Worm (Caenorhabditis elegans): ENCODE measurements around the gene C09B9.7.

C09B9.7 gene

DNA sequence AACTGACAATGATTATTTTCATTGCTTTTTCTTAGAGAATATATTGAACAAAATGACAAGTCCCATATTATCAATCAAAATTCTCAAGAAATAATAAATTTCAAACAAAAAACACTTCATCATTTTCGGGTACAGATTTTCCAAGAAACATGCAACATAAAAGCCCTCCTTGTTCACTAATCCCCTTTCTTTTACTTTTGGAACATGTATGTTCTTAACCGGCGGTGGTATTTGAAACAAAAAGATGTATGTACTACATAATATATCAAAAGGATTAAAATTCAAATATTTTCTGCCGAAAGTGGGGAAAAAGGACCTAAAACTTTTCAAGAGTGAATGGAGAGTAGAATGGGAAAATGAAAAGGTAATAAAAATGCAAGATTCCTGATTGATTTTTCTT lies 6.6 kb downstream of the C09B9.7 start:
- TF ChIP-seq unc-39 (tag; optimal IDR thresholded peaks at IDR 0.05) (no peak), aha-1 (tag) (peak; percentile 35), madf-5 (GFP tag; IDR thresholded peaks at IDR 0.05) (no peak), madf-9 (GFP tag; conservative IDR thresholded peaks at IDR 0.05) (no peak), jun-1 (tag; optimal IDR thresholded peaks at IDR 0.05) (no peak), hlh-30 (tag; optimal IDR thresholded peaks at IDR 0.05; ENCODE audit: insufficient read depth) (no peak), nhr-77 (tag; optimal IDR thresholded peaks at IDR 0.05) (no peak), Y75B8A.6 (GFP tag; IDR thresholded peaks at IDR 0.05) (no peak)

DNA sequence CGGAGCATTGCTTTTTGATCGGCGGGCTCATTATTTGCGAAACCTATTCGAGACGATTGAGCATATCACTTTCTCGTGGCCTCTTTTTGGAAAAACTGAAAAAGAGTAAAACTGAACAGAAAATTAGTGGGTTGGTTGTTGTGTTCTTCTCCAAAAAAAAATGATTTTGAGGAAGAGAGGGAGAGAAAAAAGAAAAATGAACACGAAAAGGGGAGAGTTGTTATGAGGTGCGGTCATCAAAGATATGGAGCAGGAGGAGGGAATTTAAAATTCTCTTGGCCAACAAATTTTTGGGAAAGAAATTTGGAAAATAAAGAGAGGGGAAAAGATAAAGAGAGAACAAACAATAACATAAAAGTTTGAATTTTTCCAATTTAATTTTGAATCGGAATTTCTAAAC lies 15.5 kb downstream of the C09B9.7 start, which contains the start of gene hot-9:
hot-9 (minus strand) TSS at position 101 of the 400 bp plus-strand sequence.
- no peak for TF ChIP-seq sdz-12 (GFP tag; optimal IDR thresholded peaks at IDR 0.05)
- no peak for TF ChIP-seq lsy-2 (tag; optimal IDR thresholded peaks at IDR 0.05)
- TF ChIP-seq zfp-3 (GFP tag; conservative IDR thresholded peaks at IDR 0.05), result no peak
- no peak for TF ChIP-seq vab-7 (GFP tag; IDR thresholded peaks at IDR 0.05)
- no peak for TF ChIP-seq F37D6.2 (tag; optimal IDR thresholded peaks at IDR 0.05)
- TF ChIP-seq mxl-2 (GFP tag; conservative IDR thresholded peaks at IDR 0.05), result no peak
- no peak for TF ChIP-seq nhr-25 (tag; optimal IDR thresholded peaks at IDR 0.05; ENCODE audit: borderline replicate concordance, insufficient read depth)
- no peak for TF ChIP-seq lin-29 (GFP tag; IDR thresholded peaks at IDR 0.05)
- TF ChIP-seq zip-11 (GFP tag; IDR thresholded peaks at IDR 0.05), result no peak
- TF ChIP-seq ZK546.5 (tag; optimal IDR thresholded peaks at IDR 0.05), result no peak
- no peak for TF ChIP-seq dmd-9 (GFP tag; IDR thresholded peaks at IDR 0.05)
- TF ChIP-seq pha-4 (GFP tag; IDR thresholded peaks at IDR 0.05), result no peak
- no peak for TF ChIP-seq pha-4 (tag; optimal IDR thresholded peaks at IDR 0.05)

DNA sequence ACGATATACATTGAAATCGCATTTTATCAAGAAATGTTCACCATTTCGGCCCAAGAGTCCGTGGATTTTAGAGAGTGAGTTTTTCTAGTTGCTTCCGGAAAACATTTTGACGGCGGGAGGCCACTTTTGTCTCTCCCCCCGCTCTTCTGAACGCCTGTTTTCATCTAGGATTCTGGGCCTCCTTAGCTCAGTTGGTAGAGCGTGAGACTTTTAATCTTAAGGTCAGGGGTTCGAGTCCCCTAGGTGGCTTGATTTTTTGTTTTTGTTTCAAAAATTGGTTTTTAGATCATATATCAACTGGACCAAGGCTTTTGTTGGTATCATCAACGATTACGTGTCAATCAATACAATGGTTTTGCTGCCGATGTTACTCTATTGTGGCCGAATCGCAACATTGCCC lies 22.1 kb downstream of the C09B9.7 start:
- TF ChIP-seq rbr-2 (tag; optimal IDR thresholded peaks at IDR 0.05) (peak; percentile 16), madf-5 (GFP tag; IDR thresholded peaks at IDR 0.05) (peak; percentile 52 to 87; a peak in 1 of 4 replicates), ceh-20 (GFP tag; IDR thresholded peaks at IDR 0.05) (peak; percentile 71), ctbp-1 (GFP tag; IDR thresholded peaks at IDR 0.05) (peak; percentile 80), dmd-8 (GFP tag; IDR thresholded peaks at IDR 0.05) (peak; percentile 92), madf-9 (GFP tag; conservative IDR thresholded peaks at IDR 0.05) (peak; percentile 59; the same call in 1 of the 2 replicates), unc-62 (GFP tag; optimal IDR thresholded peaks at IDR 0.05 in 1 of 2) (no peak), unc-62 (tag; optimal IDR thresholded peaks at IDR 0.05) (no peak), ceh-62 (tag; optimal IDR thresholded peaks at IDR 0.05) (no peak), Y75B8A.6 (GFP tag; IDR thresholded peaks at IDR 0.05) (no peak), nhr-111 (GFP tag; optimal IDR thresholded peaks at IDR 0.05) (peak; percentile 30), snpc-1.2 (GFP tag; IDR thresholded peaks at IDR 0.05) (peak; percentile 99), gei-8 (GFP tag; optimal IDR thresholded peaks at IDR 0.05) (peak; percentile 11), Y105C5A.15 (GFP tag; IDR thresholded peaks at IDR 0.05) (peak; percentile 58; the same call in 1 of the 2 replicates), T26A8.4 (GFP tag; IDR thresholded peaks at IDR 0.05) (peak; percentile 65), F26F4.8 (GFP tag; conservative IDR thresholded peaks at IDR 0.05) (peak; percentile 84), daf-16 (GFP tag; optimal IDR thresholded peaks at IDR 0.05) (peak; percentile 9 to 60), daf-16 (tag; optimal IDR thresholded peaks at IDR 0.05) (no peak), sdz-12 (GFP tag; optimal IDR thresholded peaks at IDR 0.05) (peak; percentile 8), nhr-41 (GFP tag; IDR thresholded peaks at IDR 0.05) (peak; percentile 77; the same call in 1 of the 2 replicates), lir-3 (tag; optimal IDR thresholded peaks at IDR 0.05) (peak; percentile 6), lin-29 (GFP tag; IDR thresholded peaks at IDR 0.05) (0 out of 2 replicates have a peak, but pooled peaks have one; percentile 28), hif-1 (tag; optimal IDR thresholded peaks at IDR 0.05) (no peak), unc-39 (tag; optimal IDR thresholded peaks at IDR 0.05) (no peak), fos-1 (tag; optimal IDR thresholded peaks at IDR 0.05) (no peak), ceh-82 (tag; optimal IDR thresholded peaks at IDR 0.05) (no peak), egl-27 (tag; optimal IDR thresholded peaks at IDR 0.05) (no peak), tra-1 (GFP tag; IDR thresholded peaks at IDR 0.05) (peak; percentile 54; the same call in 1 of the 2 replicates), F49E8.2 (tag; optimal IDR thresholded peaks at IDR 0.05; ENCODE audit: borderline replicate concordance) (peak; percentile 32), aly-2 (tag; optimal IDR thresholded peaks at IDR 0.05) (no peak), zfp-3 (GFP tag; conservative IDR thresholded peaks at IDR 0.05) (peak; percentile 69; the same call in 1 of the 2 replicates), nhr-42 (GFP tag; IDR thresholded peaks at IDR 0.05) (no peak; the same call in 1 of the 2 replicates), attf-4 (tag; optimal IDR thresholded peaks at IDR 0.05) (no peak), pqm-1 (tag; optimal IDR thresholded peaks at IDR 0.05) (no peak)
